Worm (Caenorhabditis elegans) whole organism, young adult: Measurements from ENCODE around the gene M01F1.8.

Experiments
- B0019.2 ChIP-seq: fragments of 200-800 bp; sonication (Bioruptor generic); conservative IDR thresholded peaks from 2 replicates; pipeline ENCODE4 v1.3.6; 2022; ENCODE audit warnings: missing genetic modification reagents, missing genetic modification characterization, missing compliant biosample characterization
- B0035.1 ChIP-seq: sonication (generic microtip); optimal IDR thresholded peaks from 2 replicates; lab custom pipeline; 2016; ENCODE audit warnings: missing genetic modification characterization, mild to moderate bottlenecking, missing compliant biosample characterization, missing genotype, missing genetic modification reagents
- B0261.1 ChIP-seq: sonication (generic microtip); optimal IDR thresholded peaks from 2 replicates; lab custom pipeline; 2016; ENCODE audit warnings: mild to moderate bottlenecking, missing genetic modification characterization, moderate library complexity, missing compliant biosample characterization
- D2030.7 ChIP-seq: fragments of 200-800 bp; sonication (Bioruptor generic); IDR thresholded peaks from 2 replicates; pipeline ENCODE4 v1.3.6; 2022; ENCODE audit warnings: missing genetic modification reagents, missing genetic modification characterization, missing compliant biosample characterization
- F10E7.11 ChIP-seq: sonication (generic microtip); optimal IDR thresholded peaks from 2 replicates; lab custom pipeline; 2017; ENCODE audit warnings: mild to moderate bottlenecking, missing genetic modification characterization, moderate library complexity, missing compliant biosample characterization
- F39B2.1 ChIP-seq: fragments of 200-800 bp; sonication (Bioruptor generic); IDR thresholded peaks from 2 replicates; pipeline ENCODE4 v1.3.6; 2022; ENCODE audit warnings: missing genetic modification reagents, missing genetic modification characterization, missing compliant biosample characterization
- F49E8.2 ChIP-seq: sonication (generic microtip); optimal IDR thresholded peaks from 3 replicates; lab custom pipeline; 2017; ENCODE audit warnings: missing genetic modification characterization, mild to moderate bottlenecking, missing compliant biosample characterization, antibody characterized with exemption, moderate library complexity; ENCODE audit not compliant: insufficient read depth
- F52B5.7 ChIP-seq: sonication (generic microtip); optimal IDR thresholded peaks from 2 replicates; lab custom pipeline; 2016; ENCODE audit warnings: mild to moderate bottlenecking, missing genetic modification characterization, missing compliant biosample characterization
- F57C9.4 ChIP-seq: sonication (generic microtip); optimal IDR thresholded peaks from 2 replicates; lab custom pipeline; 2017; ENCODE audit warnings: mild to moderate bottlenecking, missing genetic modification characterization, missing compliant biosample characterization
- K11D2.4 ChIP-seq: fragments of 200-800 bp; sonication (Bioruptor generic); IDR thresholded peaks from 2 replicates; pipeline ENCODE4 v1.3.6; 2022; ENCODE audit warnings: missing genetic modification reagents, missing genetic modification characterization, missing compliant biosample characterization
- Y56A3A.18 ChIP-seq: fragments of 200-800 bp; sonication (Bioruptor generic); IDR thresholded peaks from 2 replicates; pipeline ENCODE4 v1.3.6; 2022; ENCODE audit warnings: missing genetic modification reagents, missing genetic modification characterization, missing compliant biosample characterization
- Y67H2A.10 ChIP-seq: fragments of 200-800 bp; sonication (Bioruptor generic); conservative IDR thresholded peaks from 2 replicates; pipeline ENCODE4 v1.3.6; 2022; ENCODE audit warnings: missing genetic modification reagents, missing genetic modification characterization, missing compliant biosample characterization
- ama-1 ChIP-seq, 3 experiments: fragments of 150-350 bp in 1 of 3; sonication (generic microtip) in 2 of 3; optimal IDR thresholded peaks; 2 replicates each; lab custom pipeline; 2014 to 2018; ENCODE audit warnings: missing biosample characterization in 2 of 3, missing genetic modification characterization in 2 of 3, missing genetic modification reagents in 2 of 3
- athp-1 ChIP-seq: sonication (generic microtip); optimal IDR thresholded peaks from 2 replicates; lab custom pipeline; 2017; ENCODE audit warnings: mild to moderate bottlenecking, missing genetic modification characterization, missing compliant biosample characterization
- attf-3 ChIP-seq: fragments of 200-800 bp; sonication (Bioruptor generic); conservative IDR thresholded peaks from 2 replicates; pipeline ENCODE4 v1.3.6; 2022; ENCODE audit warnings: missing genetic modification reagents, missing genetic modification characterization, missing compliant biosample characterization
- attf-5 ChIP-seq: fragments of 200-800 bp; sonication (Bioruptor generic); optimal IDR thresholded peaks from 2 replicates; lab custom pipeline; 2018; ENCODE audit warnings: mild to moderate bottlenecking, missing genetic modification characterization, missing compliant biosample characterization
- attf-6 ChIP-seq: fragments of 200-800 bp; sonication (Bioruptor generic); IDR thresholded peaks from 2 replicates; pipeline ENCODE4 v1.3.6; 2022; ENCODE audit warnings: missing genetic modification reagents, missing genetic modification characterization, missing compliant biosample characterization
- cebp-1 ChIP-seq, 2 experiments: fragments of 200-800 bp in 1 of 2; sonication (Bioruptor generic) in 1 of 2; sonication (generic microtip) in 1 of 2; IDR thresholded peaks in 1 of 2; optimal IDR thresholded peaks in 1 of 2; 2 replicates each; pipeline versions ENCODE4 v1.3.6 to Lab custom; 2017 to 2022; ENCODE audit warnings: missing compliant biosample characterization in 2 of 2, missing genetic modification characterization in 2 of 2, mild to moderate bottlenecking in 1 of 2, missing genetic modification reagents in 1 of 2, moderate library complexity in 1 of 2
- ceh-100 ChIP-seq: fragments of 200-800 bp; sonication (Bioruptor generic); IDR thresholded peaks from 2 replicates; pipeline ENCODE4 v1.3.6; 2022; ENCODE audit warnings: missing genetic modification reagents, missing genetic modification characterization, missing compliant biosample characterization
- ceh-58 ChIP-seq: fragments of 200-800 bp; sonication (Bioruptor generic); IDR thresholded peaks from 2 replicates; pipeline ENCODE4 v1.3.6; 2022; ENCODE audit warnings: missing genetic modification characterization, missing compliant biosample characterization
- ceh-79 ChIP-seq: sonication (generic microtip); optimal IDR thresholded peaks from 2 replicates; lab custom pipeline; 2017; ENCODE audit warnings: mild to moderate bottlenecking, missing genetic modification characterization, missing compliant biosample characterization
- chd-7 ChIP-seq: sonication (generic microtip); optimal IDR thresholded peaks from 2 replicates; lab custom pipeline; 2016; ENCODE audit warnings: mild to moderate bottlenecking, missing genetic modification characterization, moderate library complexity, missing compliant biosample characterization
- egl-18 ChIP-seq: fragments of 200-800 bp; sonication (Bioruptor generic); IDR thresholded peaks from 2 replicates; pipeline ENCODE4 v1.3.6; 2022; ENCODE audit warnings: missing genetic modification reagents, missing genetic modification characterization, missing compliant biosample characterization
- ets-4 ChIP-seq: fragments of 200-800 bp; sonication (Bioruptor generic); optimal IDR thresholded peaks from 2 replicates; lab custom pipeline; 2018; ENCODE audit warnings: mild to moderate bottlenecking, missing genetic modification characterization, missing compliant biosample characterization
- fkh-3 ChIP-seq: sonication (generic microtip); optimal IDR thresholded peaks from 2 replicates; lab custom pipeline; 2016; ENCODE audit warnings: mild to moderate bottlenecking, missing genetic modification characterization, missing compliant biosample characterization
- hlh-12 ChIP-seq: sonication (generic microtip); optimal IDR thresholded peaks from 2 replicates; lab custom pipeline; 2016; ENCODE audit warnings: missing genetic modification characterization, missing compliant biosample characterization
- hlh-26 ChIP-seq: fragments of 200-800 bp; sonication (Bioruptor generic); conservative IDR thresholded peaks from 2 replicates; pipeline ENCODE4 v1.3.6; 2022; ENCODE audit warnings: missing genetic modification reagents, missing genetic modification characterization, missing compliant biosample characterization
- hmg-20 ChIP-seq: fragments of 200-800 bp; sonication (Bioruptor generic); IDR thresholded peaks from 2 replicates; pipeline ENCODE4 v1.3.6; 2022; ENCODE audit warnings: missing genetic modification reagents, missing genetic modification characterization, missing compliant biosample characterization
- hrde-1 ChIP-seq: sonication (generic microtip); optimal IDR thresholded peaks from 2 replicates; lab custom pipeline; 2016; ENCODE audit warnings: missing genetic modification characterization, mild to moderate bottlenecking, missing compliant biosample characterization, moderate library complexity, missing genotype, missing genetic modification reagents, borderline replicate concordance
- hsf-1 ChIP-seq: fragments of 200-800 bp; sonication (Bioruptor generic); IDR thresholded peaks from 2 replicates; pipeline ENCODE4 v1.3.6; 2022; ENCODE audit warnings: missing genetic modification reagents, missing genetic modification characterization, missing compliant biosample characterization
- lag-1 ChIP-seq: fragments of 200-800 bp; sonication (Bioruptor generic); IDR thresholded peaks from 2 replicates; pipeline ENCODE4 v1.3.6; 2022; ENCODE audit warnings: missing genetic modification reagents, missing genetic modification characterization, missing compliant biosample characterization
- let-607 ChIP-seq, 2 experiments: fragments of 200-800 bp in 1 of 2; sonication (Bioruptor generic) in 1 of 2; sonication (generic microtip) in 1 of 2; optimal IDR thresholded peaks; 2 replicates each; lab custom pipeline; 2016 to 2018; ENCODE audit warnings: mild to moderate bottlenecking in 2 of 2, missing compliant biosample characterization in 2 of 2, missing genetic modification characterization in 2 of 2, moderate library complexity in 2 of 2, missing genotype in 1 of 2
- lin-35 ChIP-seq, 3 experiments: fragments of 150-350 bp in 2 of 3; sonication (generic microtip) in 1 of 3; optimal IDR thresholded peaks; 2 replicates each; lab custom pipeline; 2014 to 2018; ENCODE audit warnings: missing biosample characterization in 3 of 3, missing genetic modification characterization in 3 of 3, missing genetic modification reagents in 3 of 3
- madf-6 ChIP-seq: fragments of 200-800 bp; sonication (Bioruptor generic); IDR thresholded peaks from 2 replicates; pipeline ENCODE4 v1.3.6; 2022; ENCODE audit warnings: missing genetic modification reagents, missing genetic modification characterization, missing compliant biosample characterization
- mcd-1 ChIP-seq: fragments of 200-800 bp; sonication (Bioruptor generic); IDR thresholded peaks from 2 replicates; pipeline ENCODE4 v1.3.6; 2022; ENCODE audit warnings: missing genetic modification reagents, missing genetic modification characterization, missing compliant biosample characterization
- nfyb-1 ChIP-seq: fragments of 200-800 bp; sonication (Bioruptor generic); IDR thresholded peaks from 2 replicates; pipeline ENCODE4 v1.3.6; 2022; ENCODE audit warnings: missing genetic modification reagents, missing genetic modification characterization, missing compliant biosample characterization
- nhr-120 ChIP-seq: fragments of 200-800 bp; sonication (Bioruptor generic); IDR thresholded peaks from 2 replicates; pipeline ENCODE4 v1.3.6; 2022; ENCODE audit warnings: missing genetic modification characterization, missing compliant biosample characterization
- nhr-27 ChIP-seq: fragments of 200-800 bp; sonication (Bioruptor generic); optimal IDR thresholded peaks from 2 replicates; lab custom pipeline; 2018; ENCODE audit warnings: mild to moderate bottlenecking, missing genetic modification characterization, moderate library complexity, missing compliant biosample characterization
- repo-1 ChIP-seq: sonication (generic microtip); optimal IDR thresholded peaks from 2 replicates; lab custom pipeline; 2017; ENCODE audit warnings: mild to moderate bottlenecking, missing genetic modification characterization, missing compliant biosample characterization
- sea-2 ChIP-seq: fragments of 200-800 bp; sonication (Bioruptor generic); IDR thresholded peaks from 2 replicates; pipeline ENCODE4 v1.3.6; 2022; ENCODE audit warnings: missing genetic modification characterization, missing compliant biosample characterization
- snpc-3.4 ChIP-seq: sonication (generic microtip); optimal IDR thresholded peaks from 2 replicates; lab custom pipeline; 2017; ENCODE audit warnings: missing genetic modification characterization, mild to moderate bottlenecking, missing compliant biosample characterization, antibody characterized with exemption, moderate library complexity, missing genotype, missing genetic modification reagents
- sptf-2 ChIP-seq: fragments of 200-800 bp; sonication (Bioruptor generic); optimal IDR thresholded peaks from 2 replicates; lab custom pipeline; 2018; ENCODE audit warnings: mild to moderate bottlenecking, missing genetic modification characterization, missing compliant biosample characterization
- tbx-9 ChIP-seq: sonication (generic microtip); optimal IDR thresholded peaks from 2 replicates; lab custom pipeline; 2016; ENCODE audit warnings: borderline replicate concordance, missing genetic modification characterization, inconsistent platforms, missing compliant biosample characterization
- ztf-22 ChIP-seq: fragments of 200-800 bp; sonication (Bioruptor generic); optimal IDR thresholded peaks from 2 replicates; lab custom pipeline; 2018; ENCODE audit warnings: mild to moderate bottlenecking, missing genetic modification characterization, moderate library complexity, missing compliant biosample characterization
- ztf-26 ChIP-seq: sonication (generic microtip); optimal IDR thresholded peaks from 2 replicates; lab custom pipeline; 2017; ENCODE audit warnings: missing genetic modification characterization, missing compliant biosample characterization
- ztf-28 ChIP-seq: fragments of 200-800 bp; sonication (Bioruptor generic); IDR thresholded peaks from 2 replicates; pipeline ENCODE4 v1.3.6; 2022; ENCODE audit warnings: missing genetic modification reagents, missing genetic modification characterization, missing compliant biosample characterization

The M01F1.8 gene

DNA sequence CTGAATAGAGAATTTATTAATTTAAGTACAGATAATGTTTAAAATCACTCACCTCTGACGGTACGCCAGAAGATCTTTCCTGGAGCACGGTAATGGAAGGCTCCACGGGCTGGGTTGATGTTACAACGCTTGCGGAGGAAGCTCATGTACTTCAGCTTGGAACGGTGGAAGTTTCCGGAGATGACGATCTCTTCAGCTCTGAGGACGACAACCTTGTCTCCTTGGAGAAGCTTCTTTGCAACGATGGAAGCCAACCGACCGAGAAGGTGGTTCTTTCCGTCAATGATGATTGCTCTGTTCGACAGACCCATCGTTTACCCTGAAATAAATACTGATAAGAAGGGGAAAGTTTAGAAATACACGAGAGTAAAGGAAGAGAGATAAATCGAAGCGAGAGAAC, 937 bp upstream of the M01F1.8 start, which contains the start of gene rpl-16 (continued):
- no peak for TF ChIP-seq B0261.1
- no peak for TF ChIP-seq B0019.2
- TF ChIP-seq Y56A3A.18 (GFP tag; lab: Robert Waterston, UW) = 0 out of 2 replicates have a peak, but pooled peaks have one; percentile 74
- TF ChIP-seq hrde-1 (tag; lab: Kevin White, UChicago) = no peak
- TF ChIP-seq nfyb-1 (GFP tag; lab: Robert Waterston, UW) = peak; percentile 61; the same call in 1 of the 2 replicates
- TF ChIP-seq sea-2 (GFP tag; lab: Robert Waterston, UW) = no peak
- 0 out of 2 replicates have a peak, but pooled peaks have one; percentile 7 for TF ChIP-seq attf-6 (GFP tag; lab: Robert Waterston, UW)
- TF ChIP-seq tbx-9 (tag; lab: Kevin White, UChicago) = no peak
- TF ChIP-seq ceh-79 (tag; lab: Kevin White, UChicago) = no peak
- TF ChIP-seq hsf-1 (GFP tag; lab: Robert Waterston, UW) = peak; percentile 66; the same call in 1 of the 2 replicates
- no peak for TF ChIP-seq nhr-27
- TF ChIP-seq snpc-3.4 (tag; lab: Kevin White, UChicago) = peak; percentile 4
- peak; percentile 38 for TF ChIP-seq F49E8.2 (tag; lab: Kevin White, UChicago)
- TF ChIP-seq F39B2.1 (GFP tag; lab: Robert Waterston, UW) = peak; percentile 34; the same call in 1 of the 2 replicates
- TF ChIP-seq mcd-1 = peak; percentile 46
- no peak for TF ChIP-seq D2030.7 (GFP tag; lab: Robert Waterston, UW)
- no peak for TF ChIP-seq cebp-1 (GFP tag; IDR thresholded peaks at IDR 0.05; lab: Robert Waterston, UW)
- peak; percentile 22 for TF ChIP-seq cebp-1 (tag; optimal IDR thresholded peaks at IDR 0.05; lab: Kevin White, UChicago)
- peak; percentile 36 for TF ChIP-seq repo-1 (tag; lab: Kevin White, UChicago)
- TF ChIP-seq egl-18 (GFP tag; lab: Robert Waterston, UW) = peak; percentile 62; the same call in 1 of the 2 replicates

DNA sequence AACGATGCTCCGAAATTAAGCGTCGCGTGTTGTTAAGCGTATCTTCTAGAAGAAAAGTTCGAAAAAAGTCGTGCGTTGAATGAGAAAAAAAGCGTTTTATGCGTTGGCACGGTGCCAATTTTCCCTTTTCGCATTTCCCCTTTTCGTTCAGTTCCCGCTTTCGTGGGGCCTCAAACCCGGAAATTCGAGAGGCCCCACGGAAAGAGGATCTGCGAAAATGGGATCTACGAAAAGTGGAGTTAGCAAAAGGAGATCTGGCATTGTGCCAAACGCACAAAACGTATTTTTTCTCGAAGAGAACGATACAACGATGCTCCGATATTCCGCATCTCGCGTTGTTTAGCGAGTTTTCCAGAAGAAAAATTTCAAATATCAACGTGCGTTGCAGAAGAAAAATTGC, 2.5 kb downstream of the M01F1.8 start:
- TF ChIP-seq chd-7 (tag; lab: Kevin White, UChicago) = peak; percentile 18
- TF ChIP-seq let-607 (tag; optimal IDR thresholded peaks at IDR 0.05; lab: Kevin White, UChicago) = no peak
- no peak for TF ChIP-seq nhr-120 (GFP tag; lab: Robert Waterston, UW)
- TF ChIP-seq athp-1 (tag; lab: Kevin White, UChicago) = no peak
- TF ChIP-seq F52B5.7 (tag; lab: Kevin White, UChicago) = no peak
- no peak for TF ChIP-seq repo-1 (tag; lab: Kevin White, UChicago)
- TF ChIP-seq hlh-12 (tag; lab: Kevin White, UChicago) = no peak
- peak; percentile 12 for TF ChIP-seq attf-5 (GFP tag; lab: Kevin White, UChicago)
- TF ChIP-seq lag-1 (GFP tag; lab: Robert Waterston, UW) = no peak
- peak; percentile 41 for TF ChIP-seq madf-6 (GFP tag; lab: Robert Waterston, UW)
- TF ChIP-seq sptf-2 = no peak
- TF ChIP-seq hlh-26 = no peak
- TF ChIP-seq ztf-28 (GFP tag; lab: Robert Waterston, UW) = peak; percentile 74; the same call in 1 of the 2 replicates
- no peak for TF ChIP-seq F10E7.11
- TF ChIP-seq K11D2.4 (GFP tag; lab: Robert Waterston, UW) = peak; percentile 39; the same call in 1 of the 2 replicates
- TF ChIP-seq nhr-27 = no peak
- no peak for TF ChIP-seq lin-35 (GFP tag; optimal IDR thresholded peaks at IDR 0.05; lab: Kevin White, UChicago)
- no peak for TF ChIP-seq hmg-20 (GFP tag; lab: Robert Waterston, UW)
- peak; percentile 96 for TF ChIP-seq ceh-100 (GFP tag; lab: Robert Waterston, UW)
- no peak for TF ChIP-seq F57C9.4
- no peak for TF ChIP-seq ztf-22 (GFP tag; lab: Kevin White, UChicago)
- TF ChIP-seq attf-3 (GFP tag; lab: Robert Waterston, UW) = peak; percentile 57; the same call in 1 of the 2 replicates
- TF ChIP-seq ztf-26 (tag; lab: Kevin White, UChicago) = no peak
- 0 out of 2 replicates have a peak, but pooled peaks have one; percentile 36 for TF ChIP-seq Y67H2A.10
- TF ChIP-seq ets-4 (GFP tag; lab: Kevin White, UChicago) = no peak
- TF ChIP-seq ceh-58 (GFP tag; lab: Robert Waterston, UW) = no peak
- no peak for TF ChIP-seq fkh-3
- TF ChIP-seq B0035.1 (tag; lab: Kevin White, UChicago) = no peak
- no peak for TF ChIP-seq ama-1 (optimal IDR thresholded peaks at IDR 0.05; lab: Kevin White, UChicago)
- no peak for TF ChIP-seq ama-1 (GFP tag; optimal IDR thresholded peaks at IDR 0.05; lab: Kevin White, UChicago)
